Worm (Caenorhabditis elegans): ENCODE results near the gene irld-57.

The irld-57 gene

ce11 chrV:15721888-15722287 is 4.6 kb downstream of the irld-57 start, which contains the start of gene srh-140:
Gene srh-140 (plus strand): TSS chrV:15722188.
- TF ChIP-seq lin-40 (tag; optimal IDR thresholded peaks at IDR 0.05) (no peak), K11D2.4 (GFP tag; IDR thresholded peaks at IDR 0.05) (no peak), F52B5.7 (tag; optimal IDR thresholded peaks at IDR 0.05) (no peak), mcd-1 (GFP tag; IDR thresholded peaks at IDR 0.05) (no peak), rec-8 (tag; optimal IDR thresholded peaks at IDR 0.05) (no peak)

- TF ChIP-seq chd-7 (tag; optimal IDR thresholded peaks at IDR 0.05) (no peak), C17E4.6 (GFP tag; IDR thresholded peaks at IDR 0.05) (no peak), D2030.7 (GFP tag; IDR thresholded peaks at IDR 0.05) (no peak), B0035.1 (tag; optimal IDR thresholded peaks at IDR 0.05) (no peak), tlf-1 (GFP tag; optimal IDR thresholded peaks at IDR 0.05) (no peak)
These were observed 5.1 kb downstream of the irld-57 start for ce11 chrV:15721431-15721830.

ce11 chrV:15719570-15719969 is 6.9 kb downstream of the irld-57 start, which contains the start of gene Y6E2A.7:
Gene Y6E2A.7 (plus strand): TSS chrV:15719870.
- TF ChIP-seq lin-35 (GFP tag; optimal IDR thresholded peaks at IDR 0.05) (no peak), die-1 (tag; optimal IDR thresholded peaks at IDR 0.05) (no peak), hsf-1 (GFP tag; IDR thresholded peaks at IDR 0.05) (no peak), egrh-3 (GFP tag; IDR thresholded peaks at IDR 0.05) (no peak), ccch-3 (GFP tag; optimal IDR thresholded peaks at IDR 0.05) (no peak), F57A8.1 (GFP tag; optimal IDR thresholded peaks at IDR 0.05) (no peak), Y53G8AR.9 (GFP tag; conservative IDR thresholded peaks at IDR 0.05) (no peak), K11D2.4 (GFP tag; IDR thresholded peaks at IDR 0.05) (no peak), lag-1 (GFP tag; IDR thresholded peaks at IDR 0.05) (no peak), B0336.3 (GFP tag; IDR thresholded peaks at IDR 0.05) (no peak), lir-1 (GFP tag; conservative IDR thresholded peaks at IDR 0.05) (no peak), C06A6.2 (GFP tag; conservative IDR thresholded peaks at IDR 0.05) (no peak), ekl-4 (GFP tag; IDR thresholded peaks at IDR 0.05) (no peak), aptf-2 (GFP tag; conservative IDR thresholded peaks at IDR 0.05) (no peak), D2030.7 (GFP tag; IDR thresholded peaks at IDR 0.05) (no peak)

- no peak for TF ChIP-seq sea-2 (GFP tag; IDR thresholded peaks at IDR 0.05)
- TF ChIP-seq attf-3 (GFP tag; conservative IDR thresholded peaks at IDR 0.05), result no peak
- TF ChIP-seq hrde-1 (tag; optimal IDR thresholded peaks at IDR 0.05; ENCODE audit: borderline replicate concordance), result no peak
- no peak for TF ChIP-seq cebp-2 (GFP tag; IDR thresholded peaks at IDR 0.05)
- TF ChIP-seq madf-6 (GFP tag; IDR thresholded peaks at IDR 0.05), result no peak
- TF ChIP-seq ceh-91 (GFP tag; IDR thresholded peaks at IDR 0.05), result no peak
- no peak for TF ChIP-seq T26A5.8 (tag; optimal IDR thresholded peaks at IDR 0.05)
- no peak for TF ChIP-seq pbrm-1 (GFP tag; IDR thresholded peaks at IDR 0.05)
These were observed 7.9 kb downstream of the irld-57 start, which contains the start of gene Y6E2A.5 for ce11 chrV:15718562-15718961. Gene Y6E2A.5 (minus strand): TSS chrV:15718662.

- no peak for TF ChIP-seq hlh-26 (GFP tag; conservative IDR thresholded peaks at IDR 0.05)
- no peak for TF ChIP-seq madf-3 (GFP tag; IDR thresholded peaks at IDR 0.05)
These were observed 9.8 kb downstream of the irld-57 start, which contains the start of gene Y6E2A.4 for ce11 chrV:15716679-15717078. Gene Y6E2A.4 (minus strand): TSS chrV:15716779.

Data from whole organism, young adult.